Worm (Caenorhabditis elegans): Measurements from ENCODE around the gene Y73C8C.10.
"Not testable (repeated sequence)": the region's sequence is repeated elsewhere in the genome, so short reads cannot be mapped to it uniquely, and the experiment has no call there.

- not testable (repeated sequence) for TF ChIP-seq sox-4 (tag; optimal IDR thresholded peaks at IDR 0.05); egl-27 (tag; optimal IDR thresholded peaks at IDR 0.05); pag-3 (tag; optimal IDR thresholded peaks at IDR 0.05; ENCODE audit: borderline replicate concordance, insufficient read depth); nhr-12 (tag; optimal IDR thresholded peaks at IDR 0.05); nhr-77 (tag; optimal IDR thresholded peaks at IDR 0.05); zag-1 (tag; optimal IDR thresholded peaks at IDR 0.05); unc-62 (GFP tag; optimal IDR thresholded peaks at IDR 0.05); blmp-1 (tag; optimal IDR thresholded peaks at IDR 0.05); lin-35 (GFP tag; optimal IDR thresholded peaks at IDR 0.05); lin-13 (GFP tag; optimal IDR thresholded peaks at IDR 0.05); grh-1 (GFP tag; IDR thresholded peaks at IDR 0.05)
These were observed 25.5 kb downstream of the Y73C8C.10 start, which contains the start of gene Y73C8C.4 for ce11 chrV:3102049-3102448.
